Worm (Caenorhabditis elegans) whole organism, L1 larva: Measurements from ENCODE around the gene C14E2.7.
A peak's percentile ranks its signal among the peaks of the same experiment; 100 is the strongest.

Experiments
- C16A3.4 ChIP-seq: fragments of 150-350 bp; optimal IDR thresholded peaks from 2 replicates; lab custom pipeline; 2014; ENCODE audit warnings: missing biosample characterization, missing genetic modification characterization
- C34B4.2 ChIP-seq: sonication (generic microtip); optimal IDR thresholded peaks from 2 replicates; lab custom pipeline; 2017; ENCODE audit warnings: mild to moderate bottlenecking, missing genetic modification characterization, missing compliant biosample characterization
- aha-1 ChIP-seq: fragments of 150-350 bp; optimal IDR thresholded peaks from 2 replicates; lab custom pipeline; 2014; ENCODE audit warnings: missing biosample characterization, missing genetic modification characterization
- alr-1 ChIP-seq: fragments of 200-800 bp; sonication (Bioruptor generic); optimal IDR thresholded peaks from 2 replicates; lab custom pipeline; 2018; ENCODE audit warnings: borderline replicate concordance, mild to moderate bottlenecking, missing genetic modification characterization, missing compliant biosample characterization
- aly-2 ChIP-seq: fragments of 150-350 bp; optimal IDR thresholded peaks from 2 replicates; lab custom pipeline; 2014; ENCODE audit warnings: missing biosample characterization, missing genetic modification characterization
- blmp-1 ChIP-seq: fragments of 150-350 bp; optimal IDR thresholded peaks from 2 replicates; lab custom pipeline; 2014; ENCODE audit warnings: missing biosample characterization, missing genetic modification characterization
- ceh-8 ChIP-seq: fragments of 200-800 bp; sonication (Bioruptor generic); optimal IDR thresholded peaks from 2 replicates; lab custom pipeline; 2018; ENCODE audit warnings: mild to moderate bottlenecking, missing genetic modification characterization, moderate library complexity, missing compliant biosample characterization
- ceh-82 ChIP-seq, 3 experiments: fragments of 150-350 bp in 1 of 3; sonication (generic microtip) in 2 of 3; optimal IDR thresholded peaks; 2 replicates each; lab custom pipeline; 2014 to 2017; ENCODE audit warnings: missing biosample characterization in 3 of 3, missing genetic modification characterization in 3 of 3
- ceh-88 ChIP-seq: fragments of 200-800 bp; sonication (Bioruptor generic); IDR thresholded peaks from 2 replicates; pipeline ENCODE4 v1.3.6; 2022; ENCODE audit warnings: missing genetic modification characterization, missing compliant biosample characterization
- dpl-1 ChIP-seq, 3 experiments: fragments of 150-350 bp in 2 of 3; sonication (generic microtip) in 1 of 3; optimal IDR thresholded peaks; 2 replicates each; lab custom pipeline; 2014 to 2017; ENCODE audit warnings: missing biosample characterization in 3 of 3, missing genetic modification characterization in 3 of 3, missing genetic modification reagents in 3 of 3
- dsc-1 ChIP-seq: sonication (generic microtip); optimal IDR thresholded peaks from 2 replicates; lab custom pipeline; 2016; ENCODE audit warnings: mild to moderate bottlenecking, missing genetic modification characterization, missing compliant biosample characterization
- efl-1 ChIP-seq, 4 experiments: fragments of 150-350 bp; optimal IDR thresholded peaks in 3 of 4; peaks in 1 of 4; 1 replicate in 1 of 4; 2 replicates in 3 of 4; lab custom pipeline; 2014; ENCODE audit warnings: missing biosample characterization in 2 of 4, missing genetic modification characterization in 2 of 4, missing genetic modification reagents in 2 of 4
- efl-3 ChIP-seq: fragments of 200-800 bp; sonication (Bioruptor generic); optimal IDR thresholded peaks from 2 replicates; lab custom pipeline; 2018; ENCODE audit warnings: mild to moderate bottlenecking, missing genetic modification characterization, missing compliant biosample characterization
- egl-13 ChIP-seq: sonication (generic microtip); optimal IDR thresholded peaks from 2 replicates; lab custom pipeline; 2016; ENCODE audit warnings: missing genotype, missing genetic modification reagents, missing genetic modification characterization, missing compliant biosample characterization
- egl-27 ChIP-seq, 2 experiments: fragments of 150-350 bp in 1 of 2; sonication (generic microtip); optimal IDR thresholded peaks; 3 replicates each; lab custom pipeline; 2017 to 2018; ENCODE audit warnings: missing biosample characterization in 2 of 2, missing genetic modification characterization in 2 of 2, missing genetic modification reagents in 2 of 2
- elt-2 ChIP-seq: sonication (generic microtip); optimal IDR thresholded peaks from 2 replicates; lab custom pipeline; 2016; ENCODE audit warnings: missing genetic modification characterization, mild to moderate bottlenecking, inconsistent platforms, missing compliant biosample characterization, missing genetic modification reagents
- ets-5 ChIP-seq: fragments of 200-800 bp; sonication (Bioruptor generic); IDR thresholded peaks from 2 replicates; pipeline ENCODE4 v1.3.6; 2022; ENCODE audit warnings: missing genetic modification characterization, missing compliant biosample characterization
- fkh-10 ChIP-seq: sonication (generic microtip); optimal IDR thresholded peaks from 2 replicates; lab custom pipeline; 2017; ENCODE audit warnings: missing biosample characterization, missing genetic modification reagents, missing genetic modification characterization
- fkh-4 ChIP-seq: sonication (generic microtip); optimal IDR thresholded peaks from 2 replicates; lab custom pipeline; 2016; ENCODE audit warnings: missing compliant biosample characterization, missing genetic modification characterization, borderline replicate concordance
- fkh-8 ChIP-seq: sonication (generic microtip); optimal IDR thresholded peaks from 2 replicates; lab custom pipeline; 2016; ENCODE audit warnings: mild to moderate bottlenecking, missing genetic modification characterization, missing compliant biosample characterization
- grh-1 ChIP-seq: fragments of 200-800 bp; sonication (Bioruptor generic); IDR thresholded peaks from 2 replicates; pipeline ENCODE4 v1.3.6; 2022; ENCODE audit warnings: missing genetic modification reagents, missing genetic modification characterization, missing compliant biosample characterization
- hlh-4 ChIP-seq: sonication (generic microtip); optimal IDR thresholded peaks from 2 replicates; lab custom pipeline; 2016; ENCODE audit warnings: mild to moderate bottlenecking, missing genetic modification characterization, missing compliant biosample characterization
- hpl-2 ChIP-seq: fragments of 150-350 bp; optimal IDR thresholded peaks from 2 replicates; lab custom pipeline; 2014; ENCODE audit warnings: missing biosample characterization, missing genetic modification reagents, missing genetic modification characterization
- isw-1 ChIP-seq: fragments of 200-800 bp; sonication (Bioruptor generic); IDR thresholded peaks from 2 replicates; pipeline ENCODE4 v1.3.6; 2022; ENCODE audit warnings: missing genetic modification characterization, missing compliant biosample characterization
- lin-13 ChIP-seq: fragments of 150-350 bp; optimal IDR thresholded peaks from 2 replicates; lab custom pipeline; 2014; ENCODE audit warnings: missing biosample characterization, missing genetic modification reagents, missing genetic modification characterization
- lin-14 ChIP-seq: fragments of 200-800 bp; sonication (Bioruptor generic); optimal IDR thresholded peaks from 2 replicates; lab custom pipeline; 2018; ENCODE audit warnings: mild to moderate bottlenecking, missing genetic modification characterization, moderate library complexity, missing compliant biosample characterization
- lin-15B ChIP-seq: fragments of 150-350 bp; sonication (generic microtip); optimal IDR thresholded peaks from 3 replicates; lab custom pipeline; 2014; ENCODE audit warnings: missing biosample characterization, missing genetic modification characterization
- lin-35 ChIP-seq, 2 experiments: fragments of 150-350 bp; optimal IDR thresholded peaks; 2 replicates each; lab custom pipeline; 2014; ENCODE audit warnings: missing biosample characterization in 2 of 2, missing genetic modification characterization in 2 of 2, missing genetic modification reagents in 2 of 2
- lir-3 ChIP-seq: sonication (generic microtip); optimal IDR thresholded peaks from 2 replicates; lab custom pipeline; 2016; ENCODE audit warnings: mild to moderate bottlenecking, missing genetic modification characterization, moderate library complexity, missing compliant biosample characterization; ENCODE audit not compliant: poor library complexity
- lsy-2 ChIP-seq, 2 experiments: fragments of 150-350 bp; optimal IDR thresholded peaks; 2 replicates each; lab custom pipeline; 2014; ENCODE audit warnings: missing biosample characterization in 2 of 2, missing genetic modification characterization in 2 of 2
- mab-9 ChIP-seq: fragments of 200-800 bp; sonication (Bioruptor generic); IDR thresholded peaks from 2 replicates; pipeline ENCODE4 v1.3.6; 2022; ENCODE audit warnings: missing genetic modification reagents, missing genetic modification characterization, missing compliant biosample characterization
- mdl-1 ChIP-seq, 2 experiments: fragments of 150-350 bp; optimal IDR thresholded peaks; 2 replicates each; lab custom pipeline; 2014 to 2017; ENCODE audit warnings: missing biosample characterization in 2 of 2, missing genetic modification characterization in 2 of 2, inconsistent platforms in 1 of 2
- mep-1 ChIP-seq: fragments of 150-350 bp; optimal IDR thresholded peaks from 2 replicates; lab custom pipeline; 2014; ENCODE audit warnings: missing biosample characterization, missing genetic modification characterization
- nhr-11 ChIP-seq: fragments of 150-350 bp; optimal IDR thresholded peaks from 2 replicates; lab custom pipeline; 2014; ENCODE audit warnings: missing biosample characterization, missing genetic modification characterization
- nhr-12 ChIP-seq: sonication (generic microtip); optimal IDR thresholded peaks from 2 replicates; lab custom pipeline; 2017; ENCODE audit warnings: missing biosample characterization, missing genetic modification characterization
- nhr-19 ChIP-seq: fragments of 200-800 bp; sonication (Bioruptor generic); conservative IDR thresholded peaks from 2 replicates; pipeline ENCODE4 v1.3.6; 2022; ENCODE audit warnings: missing genetic modification characterization, missing compliant biosample characterization
- nhr-20 ChIP-seq: sonication (generic microtip); optimal IDR thresholded peaks from 2 replicates; lab custom pipeline; 2016; ENCODE audit warnings: mild to moderate bottlenecking, missing genetic modification characterization, missing compliant biosample characterization
- nhr-47 ChIP-seq: sonication (generic microtip); optimal IDR thresholded peaks from 2 replicates; lab custom pipeline; 2016; ENCODE audit warnings: mild to moderate bottlenecking, missing genetic modification characterization, moderate library complexity, missing compliant biosample characterization
- nhr-71 ChIP-seq: sonication (generic microtip); optimal IDR thresholded peaks from 2 replicates; lab custom pipeline; 2016; ENCODE audit warnings: mild to moderate bottlenecking, missing genetic modification characterization, moderate library complexity, missing compliant biosample characterization
- nhr-76 ChIP-seq: sonication (generic microtip); optimal IDR thresholded peaks from 2 replicates; lab custom pipeline; 2017; ENCODE audit warnings: missing biosample characterization, missing genetic modification characterization
- nhr-84 ChIP-seq: sonication (generic microtip); optimal IDR thresholded peaks from 2 replicates; lab custom pipeline; 2017; ENCODE audit warnings: missing biosample characterization, missing genetic modification characterization
- nhr-85 ChIP-seq: sonication (generic microtip); peaks from one replicate; lab custom pipeline; 2016; ENCODE audit warnings: missing genetic modification characterization, inconsistent platforms, missing compliant biosample characterization
- nhr-90 ChIP-seq: sonication (generic microtip); optimal IDR thresholded peaks from 2 replicates; lab custom pipeline; 2016; ENCODE audit warnings: mild to moderate bottlenecking, missing genetic modification characterization, missing compliant biosample characterization; ENCODE audit not compliant: poor library complexity
- rnt-1 ChIP-seq: sonication (generic microtip); optimal IDR thresholded peaks from 2 replicates; lab custom pipeline; 2016; ENCODE audit warnings: mild to moderate bottlenecking, missing genetic modification characterization, moderate library complexity, missing compliant biosample characterization
- skn-1 ChIP-seq: fragments of 150-350 bp; optimal IDR thresholded peaks from 2 replicates; lab custom pipeline; 2014; ENCODE audit warnings: missing biosample characterization, missing genetic modification characterization
- snpc-4 ChIP-seq: fragments of 150-350 bp; optimal IDR thresholded peaks from 2 replicates; lab custom pipeline; 2014; ENCODE audit warnings: missing biosample characterization, missing genetic modification characterization
- sox-4 ChIP-seq: sonication (generic microtip); optimal IDR thresholded peaks from 2 replicates; lab custom pipeline; 2016; ENCODE audit warnings: missing genetic modification characterization, missing compliant biosample characterization
- swsn-7 ChIP-seq: sonication (generic microtip); optimal IDR thresholded peaks from 2 replicates; lab custom pipeline; 2016; ENCODE audit warnings: missing genetic modification characterization, missing compliant biosample characterization
- unc-130 ChIP-seq: fragments of 150-350 bp; optimal IDR thresholded peaks from 2 replicates; lab custom pipeline; 2017; ENCODE audit warnings: missing biosample characterization, missing genetic modification characterization, inconsistent platforms
- unc-98 ChIP-seq: fragments of 200-800 bp; sonication (Bioruptor generic); IDR thresholded peaks from 2 replicates; pipeline ENCODE4 v1.3.6; 2022; ENCODE audit warnings: missing genetic modification characterization, missing compliant biosample characterization
- xbp-1 ChIP-seq: sonication (generic microtip); optimal IDR thresholded peaks from 2 replicates; lab custom pipeline; 2016; ENCODE audit warnings: missing genetic modification characterization, missing compliant biosample characterization
- zag-1 ChIP-seq: fragments of 150-350 bp; optimal IDR thresholded peaks from 2 replicates; lab custom pipeline; 2014; ENCODE audit warnings: missing biosample characterization, missing genetic modification characterization
- ztf-4 ChIP-seq: fragments of 150-350 bp; optimal IDR thresholded peaks from 2 replicates; lab custom pipeline; 2014; ENCODE audit warnings: missing biosample characterization, missing genetic modification characterization

C14E2.7 gene

ce11 chrX:1856160-1856559 lies 40.0 kb downstream of the C14E2.7 start, which contains the start of gene ceh-39:
Gene ceh-39 (minus strand): TSS chrX:1856172.
- peak; percentile 73 to 78 for TF ChIP-seq lin-35 (GFP tag; optimal IDR thresholded peaks at IDR 0.05; lab: Kevin White, UChicago)
- no peak for TF ChIP-seq elt-2 (tag; lab: Kevin White, UChicago)
- TF ChIP-seq ztf-4: no peak
- TF ChIP-seq isw-1: peak; percentile 55
- TF ChIP-seq nhr-71 (tag; lab: Kevin White, UChicago): peak; percentile 67
- no peak for TF ChIP-seq unc-98 (GFP tag; lab: Robert Waterston, UW)
- TF ChIP-seq mdl-1 (tag; optimal IDR thresholded peaks at IDR 0.05; lab: Kevin White, UChicago): peak in 1 of 2 experiments; percentile 67
- peak; percentile 25 for TF ChIP-seq nhr-90 (tag; lab: Kevin White, UChicago)
- TF ChIP-seq C34B4.2 (tag; lab: Kevin White, UChicago): no peak
- peak; percentile 36 for TF ChIP-seq C16A3.4 (tag; lab: Kevin White, UChicago)
- TF ChIP-seq egl-27 (tag; optimal IDR thresholded peaks at IDR 0.05; lab: Kevin White, UChicago): no peak
- no peak for TF ChIP-seq efl-3 (GFP tag; lab: Kevin White, UChicago)
- TF ChIP-seq blmp-1 (tag; lab: Kevin White, UChicago): no peak
- TF ChIP-seq efl-1 (optimal IDR thresholded peaks at IDR 0.05; lab: Kevin White, UChicago): peak; percentile 70 to 79
- peak; percentile 73 to 95 for TF ChIP-seq efl-1 (GFP tag; optimal IDR thresholded peaks at IDR 0.05 in 1 of 2; lab: Kevin White, UChicago)
- no peak for TF ChIP-seq snpc-4 (tag; lab: Kevin White, UChicago)
- TF ChIP-seq fkh-4 (tag; lab: Kevin White, UChicago): no peak
- TF ChIP-seq fkh-10 (GFP tag; lab: Kevin White, UChicago): peak; percentile 61
- no peak for TF ChIP-seq nhr-84 (tag; lab: Kevin White, UChicago)
- no peak for TF ChIP-seq unc-130 (tag; lab: Kevin White, UChicago)
- peak; percentile 45 to 58 for TF ChIP-seq lsy-2 (tag; optimal IDR thresholded peaks at IDR 0.05; lab: Kevin White, UChicago)
- no peak for TF ChIP-seq aha-1 (tag; lab: Kevin White, UChicago)
- peak; percentile 3 for TF ChIP-seq mep-1 (tag; lab: Kevin White, UChicago)
- no peak for TF ChIP-seq zag-1
- no peak for TF ChIP-seq nhr-76
- no peak for TF ChIP-seq nhr-11 (tag; lab: Kevin White, UChicago)
- peak; percentile 70 for TF ChIP-seq nhr-47 (tag; lab: Kevin White, UChicago)
- TF ChIP-seq xbp-1 (tag; lab: Kevin White, UChicago): peak; percentile 59
- TF ChIP-seq ets-5 (GFP tag; lab: Robert Waterston, UW): no peak
- peak; percentile 20 for TF ChIP-seq lin-13 (GFP tag; lab: Kevin White, UChicago)
- TF ChIP-seq lin-15B: peak; percentile 74
- TF ChIP-seq mab-9 (GFP tag; lab: Robert Waterston, UW): no peak
- peak; percentile 62 for TF ChIP-seq swsn-7 (tag; lab: Kevin White, UChicago)
- TF ChIP-seq sox-4: no peak
- TF ChIP-seq nhr-19 (GFP tag; lab: Robert Waterston, UW): peak; percentile 78
- TF ChIP-seq ceh-88 (GFP tag; lab: Robert Waterston, UW): no peak
- TF ChIP-seq dsc-1: peak; percentile 12
- TF ChIP-seq ceh-8 (GFP tag; lab: Kevin White, UChicago): no peak
- no peak for TF ChIP-seq aly-2 (tag; lab: Kevin White, UChicago)
- peak; percentile 15 for TF ChIP-seq lir-3 (tag; lab: Kevin White, UChicago)
- TF ChIP-seq nhr-85 (tag; lab: Kevin White, UChicago): no peak
- TF ChIP-seq egl-13 (tag; lab: Kevin White, UChicago): peak; percentile 20
- TF ChIP-seq grh-1 (GFP tag; lab: Robert Waterston, UW): no peak
- peak; percentile 86 for TF ChIP-seq lin-14 (GFP tag; lab: Kevin White, UChicago)
- TF ChIP-seq ceh-82 (tag; optimal IDR thresholded peaks at IDR 0.05; lab: Kevin White, UChicago): peak; percentile 38 to 71 (median 61)
- TF ChIP-seq nhr-12 (tag; lab: Kevin White, UChicago): no peak
- TF ChIP-seq hlh-4 (tag; lab: Kevin White, UChicago): no peak
- peak; percentile 84 for TF ChIP-seq skn-1 (tag; lab: Kevin White, UChicago)
- peak; percentile 47 for TF ChIP-seq nhr-20 (tag; lab: Kevin White, UChicago)
- peak; percentile 67 for TF ChIP-seq rnt-1 (tag; lab: Kevin White, UChicago)
- peak; percentile 80 for TF ChIP-seq fkh-8 (tag; lab: Kevin White, UChicago)
- TF ChIP-seq alr-1 (tag; lab: Kevin White, UChicago): no peak
- no peak for TF ChIP-seq hpl-2 (GFP tag; lab: Kevin White, UChicago)
- TF ChIP-seq dpl-1 (GFP tag; optimal IDR thresholded peaks at IDR 0.05; lab: Kevin White, UChicago): peak; percentile 63 to 85 (median 63)
